Worm (Caenorhabditis elegans) whole organism, L3 larva: ENCODE measurements around the gene let-721.

ENCODE experiments used
- R02D3.7 ChIP-seq: fragments of 150-350 bp; optimal IDR thresholded peaks from 2 replicates; lab custom pipeline; 2014; ENCODE audit warnings: missing biosample characterization, missing genetic modification characterization
- ama-1 ChIP-seq: fragments of 150-350 bp; optimal IDR thresholded peaks from 2 replicates; lab custom pipeline; 2018
- ceh-16 ChIP-seq: sonication (generic microtip); optimal IDR thresholded peaks from 2 replicates; lab custom pipeline; 2017; ENCODE audit warnings: missing biosample characterization, missing genetic modification characterization
- ceh-28 ChIP-seq: fragments of 150-350 bp; optimal IDR thresholded peaks from 2 replicates; lab custom pipeline; 2014; ENCODE audit warnings: missing biosample characterization, missing genetic modification reagents, missing genetic modification characterization
- ceh-82 ChIP-seq: fragments of 150-350 bp; optimal IDR thresholded peaks from 2 replicates; lab custom pipeline; 2014; ENCODE audit warnings: missing biosample characterization, missing genetic modification characterization
- egl-27 ChIP-seq: sonication (generic microtip); optimal IDR thresholded peaks from 4 replicates; lab custom pipeline; 2017; ENCODE audit warnings: missing biosample characterization, missing genetic modification reagents, missing genetic modification characterization
- egl-5 ChIP-seq: fragments of 150-350 bp; optimal IDR thresholded peaks from 2 replicates; lab custom pipeline; 2017; ENCODE audit warnings: missing biosample characterization, missing genetic modification reagents, missing genetic modification characterization, inconsistent platforms
- elt-2 ChIP-seq: sonication (generic microtip); optimal IDR thresholded peaks from 2 replicates; lab custom pipeline; 2016; ENCODE audit warnings: missing genetic modification reagents, mild to moderate bottlenecking, missing genetic modification characterization, missing compliant biosample characterization
- elt-3 ChIP-seq, 3 experiments: fragments of 150-350 bp in 1 of 3; sonication (generic microtip) in 2 of 3; optimal IDR thresholded peaks; 2 replicates in 2 of 3; 4 replicates in 1 of 3; lab custom pipeline; 2014 to 2017; ENCODE audit warnings: missing biosample characterization in 3 of 3, missing genetic modification characterization in 3 of 3
- eor-1 ChIP-seq, 2 experiments: fragments of 150-350 bp; optimal IDR thresholded peaks; 2 replicates each; lab custom pipeline; 2014 to 2018; ENCODE audit warnings: missing biosample characterization in 2 of 2, missing genetic modification characterization in 2 of 2
- fkh-2 ChIP-seq: fragments of 150-350 bp; optimal IDR thresholded peaks from 2 replicates; lab custom pipeline; 2014; ENCODE audit warnings: missing biosample characterization, missing genetic modification reagents, missing genetic modification characterization
- hmg-11 ChIP-seq: sonication (generic microtip); optimal IDR thresholded peaks from 2 replicates; lab custom pipeline; 2016; ENCODE audit warnings: missing genetic modification characterization, missing compliant biosample characterization
- jun-1 ChIP-seq: fragments of 150-350 bp; optimal IDR thresholded peaks from 2 replicates; lab custom pipeline; 2014; ENCODE audit warnings: missing biosample characterization, missing genetic modification reagents, missing genetic modification characterization
- lin-15B ChIP-seq: fragments of 150-350 bp; optimal IDR thresholded peaks from 2 replicates; lab custom pipeline; 2014; ENCODE audit warnings: missing biosample characterization, missing genetic modification characterization
- lin-39 ChIP-seq: fragments of 150-350 bp; optimal IDR thresholded peaks from 2 replicates; lab custom pipeline; 2018; ENCODE audit warnings: missing biosample characterization, missing genetic modification reagents, missing genetic modification characterization
- lsy-12 ChIP-seq: sonication (generic microtip); optimal IDR thresholded peaks from 2 replicates; lab custom pipeline; 2016; ENCODE audit warnings: mild to moderate bottlenecking, missing genetic modification characterization, missing compliant biosample characterization
- mdl-1 ChIP-seq: fragments of 150-350 bp; optimal IDR thresholded peaks from 2 replicates; lab custom pipeline; 2014; ENCODE audit warnings: missing biosample characterization, missing genetic modification characterization
- mml-1 ChIP-seq: fragments of 150-350 bp; sonication (generic microtip); optimal IDR thresholded peaks from 3 replicates; lab custom pipeline; 2014; ENCODE audit warnings: missing biosample characterization, missing genetic modification characterization
- nfya-1 ChIP-seq: sonication (generic microtip); optimal IDR thresholded peaks from 2 replicates; lab custom pipeline; 2017; ENCODE audit warnings: missing genetic modification characterization, mild to moderate bottlenecking, missing compliant biosample characterization, antibody characterized with exemption, moderate library complexity; ENCODE audit not compliant: insufficient read depth
- nhr-12 ChIP-seq: fragments of 150-350 bp; optimal IDR thresholded peaks from 2 replicates; lab custom pipeline; 2014; ENCODE audit warnings: missing biosample characterization, missing genetic modification characterization
- nhr-23 ChIP-seq: fragments of 150-350 bp; optimal IDR thresholded peaks from 2 replicates; lab custom pipeline; 2014; ENCODE audit warnings: missing biosample characterization, missing genetic modification reagents, missing genetic modification characterization
- nhr-25 ChIP-seq: sonication (generic microtip); optimal IDR thresholded peaks from 2 replicates; lab custom pipeline; 2017; ENCODE audit warnings: missing biosample characterization, missing genetic modification characterization
- nhr-43 ChIP-seq: sonication (generic microtip); optimal IDR thresholded peaks from 2 replicates; lab custom pipeline; 2016; ENCODE audit warnings: mild to moderate bottlenecking, missing genetic modification characterization, missing compliant biosample characterization; ENCODE audit not compliant: poor library complexity, severe bottlenecking
- nhr-67 ChIP-seq: fragments of 150-350 bp; optimal IDR thresholded peaks from 2 replicates; lab custom pipeline; 2014; ENCODE audit warnings: missing biosample characterization, missing genetic modification characterization
- nhr-76 ChIP-seq: fragments of 150-350 bp; sonication (generic microtip); optimal IDR thresholded peaks from 5 replicates; lab custom pipeline; 2014; ENCODE audit warnings: missing biosample characterization, missing genetic modification characterization
- pha-4 ChIP-seq: fragments of 150-350 bp; optimal IDR thresholded peaks from 2 replicates; lab custom pipeline; 2014; ENCODE audit warnings: missing biosample characterization, missing genetic modification reagents, missing genetic modification characterization
- sea-2 ChIP-seq: fragments of 150-350 bp; sonication (generic microtip); optimal IDR thresholded peaks from 4 replicates; lab custom pipeline; 2014; ENCODE audit warnings: missing biosample characterization, missing genetic modification reagents, missing genetic modification characterization
- skn-1 ChIP-seq: fragments of 150-350 bp; optimal IDR thresholded peaks from 2 replicates; lab custom pipeline; 2014; ENCODE audit warnings: missing biosample characterization, missing genetic modification characterization
- snpc-4 ChIP-seq: fragments of 150-350 bp; optimal IDR thresholded peaks from 2 replicates; lab custom pipeline; 2014; ENCODE audit warnings: missing biosample characterization, missing genetic modification characterization
- unc-62 ChIP-seq: fragments of 150-350 bp; sonication (generic microtip); optimal IDR thresholded peaks from 4 replicates; lab custom pipeline; 2014; ENCODE audit warnings: missing biosample characterization, missing genetic modification reagents, missing genetic modification characterization
- ztf-11 ChIP-seq: fragments of 150-350 bp; optimal IDR thresholded peaks from 2 replicates; lab custom pipeline; 2014; ENCODE audit warnings: missing biosample characterization, missing genetic modification characterization
- ztf-4 ChIP-seq: fragments of 150-350 bp; optimal IDR thresholded peaks from 2 replicates; lab custom pipeline; 2014; ENCODE audit warnings: missing biosample characterization, missing genetic modification characterization

Gene let-721

DNA sequence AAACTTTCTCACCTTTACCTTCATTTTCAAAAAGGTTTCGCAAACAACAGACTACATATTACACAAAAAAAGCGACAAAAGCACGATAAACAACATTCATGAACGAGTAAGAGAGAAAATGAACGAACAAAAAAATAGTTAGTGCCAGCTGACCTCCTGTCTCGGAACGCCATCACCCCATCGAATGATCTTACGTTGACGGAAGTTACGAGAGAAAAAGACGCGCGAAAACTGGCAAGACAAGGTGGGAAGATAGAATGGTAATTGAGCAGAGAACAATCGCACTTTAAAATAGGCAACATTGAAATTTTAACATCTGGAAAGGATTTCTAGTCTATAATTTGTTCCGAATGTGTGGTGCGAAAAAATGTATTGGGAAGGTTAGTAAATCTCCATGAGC lies 26.5 kb downstream of the let-721 start:
- no peak for TF ChIP-seq elt-3 (tag; optimal IDR thresholded peaks at IDR 0.05; lab: Kevin White, UChicago)
- no peak for TF ChIP-seq ztf-4 (tag; lab: Kevin White, UChicago)
- TF ChIP-seq nhr-23 (tag; lab: Kevin White, UChicago) = peak; percentile 34
- peak; percentile 30 for TF ChIP-seq snpc-4
- TF ChIP-seq egl-5 = peak; percentile 32
- peak; percentile 61 for TF ChIP-seq nhr-25 (tag; lab: Kevin White, UChicago)
- TF ChIP-seq ceh-82 (tag; lab: Kevin White, UChicago) = no peak
- no peak for TF ChIP-seq hmg-11 (tag; lab: Kevin White, UChicago)
- TF ChIP-seq pha-4 = peak; percentile 28
- no peak for TF ChIP-seq lin-15B (tag; lab: Kevin White, UChicago)
- peak; percentile 42 for TF ChIP-seq ama-1 (lab: Kevin White, UChicago)
- peak; percentile 10 for TF ChIP-seq nfya-1
- TF ChIP-seq nhr-43 (tag; lab: Kevin White, UChicago) = peak; percentile 12

DNA sequence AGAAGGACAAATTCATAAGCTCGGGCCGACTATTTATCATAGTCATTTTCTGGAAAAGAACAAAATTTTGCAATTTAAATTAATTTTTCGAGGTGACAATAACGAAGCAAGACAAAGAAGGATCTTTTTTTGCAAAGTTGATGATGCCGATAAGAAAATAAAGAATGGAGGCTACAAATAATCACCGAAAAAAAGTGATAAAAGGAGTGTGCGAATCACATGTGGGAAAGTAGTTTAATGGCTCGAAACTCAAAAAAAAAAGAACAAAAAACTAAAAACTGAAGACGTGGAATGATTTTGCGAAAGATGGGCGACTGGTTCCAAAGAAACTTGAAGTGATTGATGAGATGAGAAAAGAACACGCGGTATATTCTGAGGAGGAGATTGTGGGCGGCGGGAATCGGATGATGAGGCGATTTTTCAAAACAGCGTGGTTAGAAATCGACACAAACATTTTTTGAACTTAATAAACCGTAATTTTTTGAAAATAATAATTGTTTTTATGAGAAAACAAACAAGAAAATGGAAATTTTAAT lies 27.2 kb downstream of the let-721 start, which contains the start of gene atgl-1:
TSS of gene atgl-1 (minus strand) at position 51 of the 536 bp plus-strand sequence.
- TF ChIP-seq eor-1 (tag; optimal IDR thresholded peaks at IDR 0.05; lab: Kevin White, UChicago) (no peak), lin-39 (tag; lab: Kevin White, UChicago) (no peak), skn-1 (tag; lab: Kevin White, UChicago) (no peak), mdl-1 (tag; lab: Kevin White, UChicago) (no peak), nhr-67 (no peak), fkh-2 (tag; lab: Kevin White, UChicago) (no peak), R02D3.7 (no peak), egl-27 (tag; lab: Kevin White, UChicago) (no peak), nhr-25 (tag; lab: Kevin White, UChicago) (peak; percentile 24), sea-2 (GFP tag; lab: Kevin White, UChicago) (no peak), egl-5 (no peak), unc-62 (GFP tag; lab: Kevin White, UChicago) (no peak), ceh-28 (no peak), ama-1 (lab: Kevin White, UChicago) (peak; percentile 17), mml-1 (tag; lab: Kevin White, UChicago) (no peak), elt-3 (tag; optimal IDR thresholded peaks at IDR 0.05; lab: Kevin White, UChicago) (no peak)

DNA sequence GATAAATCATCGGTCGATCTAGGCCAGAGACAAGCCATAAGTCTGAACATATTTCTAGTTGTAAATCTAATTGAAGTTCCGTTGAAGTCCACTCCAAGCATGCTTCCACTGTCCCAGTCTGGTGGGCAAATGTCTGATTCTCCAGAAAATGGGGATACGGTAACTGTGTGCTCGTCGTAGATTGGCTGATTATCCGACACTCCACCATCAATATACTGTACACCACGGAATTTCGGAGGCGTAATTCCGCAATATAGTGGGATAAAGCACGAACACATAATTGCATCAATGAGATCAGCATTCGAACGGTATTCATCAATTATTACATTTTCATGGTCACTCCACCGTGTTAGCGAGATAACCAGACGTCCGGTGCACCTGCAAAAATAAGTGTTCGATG lies 28.5 kb downstream of the let-721 start:
- TF ChIP-seq ama-1 (lab: Kevin White, UChicago) (peak; percentile 59), nhr-25 (tag; lab: Kevin White, UChicago) (peak; percentile 61), pha-4 (no peak)

- TF ChIP-seq ztf-4 (tag; lab: Kevin White, UChicago) (no peak), elt-2 (tag; lab: Kevin White, UChicago) (peak; percentile 41), nhr-12 (tag; lab: Kevin White, UChicago) (no peak), elt-3 (tag; optimal IDR thresholded peaks at IDR 0.05; lab: Kevin White, UChicago) (no peak), ceh-16 (tag; lab: Kevin White, UChicago) (no peak), nhr-43 (tag; lab: Kevin White, UChicago) (peak; percentile 25), unc-62 (GFP tag; lab: Kevin White, UChicago) (no peak), nhr-25 (tag; lab: Kevin White, UChicago) (peak; percentile 35), nhr-23 (tag; lab: Kevin White, UChicago) (peak; percentile 11), ama-1 (lab: Kevin White, UChicago) (peak; percentile 41), lsy-12 (peak; percentile 31), R02D3.7 (peak; percentile 39)
These were observed 31.3 kb downstream of the let-721 start, which contains the start of gene nas-4 for ce11 chrIII:6415306-6415973. TSS of gene nas-4 (minus strand) at chrIII:6415656.

ce11 chrIII:6411914-6412313 lies 34.8 kb downstream of the let-721 start, which contains the start of gene C05D11.5:
TSS of gene C05D11.5 (minus strand) at chrIII:6412014.
- TF ChIP-seq ztf-11 (tag; lab: Kevin White, UChicago) (no peak), fkh-2 (tag; lab: Kevin White, UChicago) (no peak), nhr-76 (tag; lab: Kevin White, UChicago) (no peak), jun-1 (tag; lab: Kevin White, UChicago) (no peak), pha-4 (no peak), R02D3.7 (no peak)
- TF ChIP-seq, all 47 proteins: peak for 0
